Worm (Caenorhabditis elegans): ENCODE data around the gene F35G2.5.

ce11 chrIV:12193338-12193737, 26.1 kb upstream of the F35G2.5 start:
- no peak for TF ChIP-seq ces-1 (GFP tag; optimal IDR thresholded peaks at IDR 0.05)
- no peak for TF ChIP-seq unc-39 (tag; optimal IDR thresholded peaks at IDR 0.05)
- no peak for TF ChIP-seq elt-3 (tag; optimal IDR thresholded peaks at IDR 0.05)
- no peak for TF ChIP-seq snpc-4 (tag; optimal IDR thresholded peaks at IDR 0.05)
- no peak for TF ChIP-seq pha-4 (tag; optimal IDR thresholded peaks at IDR 0.05)
- TF ChIP-seq ceh-83 (GFP tag; optimal IDR thresholded peaks at IDR 0.05) = no peak
- TF ChIP-seq nhr-76 (tag; optimal IDR thresholded peaks at IDR 0.05) = no peak
- TF ChIP-seq unc-62 (GFP tag; optimal IDR thresholded peaks at IDR 0.05) = no peak
- TF ChIP-seq lsy-2 (tag; optimal IDR thresholded peaks at IDR 0.05) = no peak
- TF ChIP-seq lin-13 (tag; optimal IDR thresholded peaks at IDR 0.05) = no peak
- no peak for TF ChIP-seq sem-2 (GFP tag; optimal IDR thresholded peaks at IDR 0.05)
- TF ChIP-seq lin-32 (GFP tag; optimal IDR thresholded peaks at IDR 0.05) = no peak
- TF ChIP-seq ztf-11 (tag; optimal IDR thresholded peaks at IDR 0.05) = no peak

Measured in whole organism, mixed stage, embryonic.